Fruit fly (Drosophila melanogaster): Measurements from ENCODE around the gene TfIIB.

Gene TfIIB

DNA sequence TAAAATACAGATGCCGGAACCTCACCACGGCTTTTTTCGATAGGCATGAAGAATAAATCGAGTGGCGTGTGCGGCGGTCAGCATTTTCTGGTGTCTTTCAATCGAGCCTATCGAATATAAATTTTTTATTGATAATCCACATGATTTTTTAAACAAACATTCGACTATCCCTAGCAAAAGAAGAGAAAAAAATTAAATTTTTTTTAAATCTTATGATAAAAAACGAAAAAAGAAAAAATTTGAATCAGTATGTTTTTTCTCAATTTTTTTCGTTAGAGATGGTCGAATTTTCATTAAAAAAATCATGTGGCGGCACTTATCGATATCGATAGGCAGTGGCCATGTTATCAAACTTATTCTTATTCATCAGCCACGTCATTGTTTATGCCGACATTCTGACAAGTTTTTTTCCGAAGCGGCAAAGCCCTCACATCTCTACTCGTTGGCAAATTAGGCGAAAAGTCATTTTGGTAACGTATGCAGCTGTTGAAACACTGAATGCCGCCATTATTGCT lies 4.5 kb upstream of the TfIIB start, which contains the start of the genes SmB and KdelR (continued):
- TF ChIP-seq CG1603 (tag; optimal IDR thresholded peaks at IDR 0.05) (peak; percentile 16), Hsf (GFP tag; optimal IDR thresholded peaks at IDR 0.05) (peak; percentile 17), Scr (GFP tag; IDR thresholded peaks at IDR 0.05; ENCODE audit: partially characterized antibody) (peak; percentile 86), exex (tag; optimal IDR thresholded peaks at IDR 0.05) (peak; percentile 19), HLH4C (GFP tag; IDR thresholded peaks at IDR 0.05; ENCODE audit: partially characterized antibody) (peak; percentile 96), shn (GFP tag; optimal IDR thresholded peaks at IDR 0.05) (no peak), fd96Cb (tag; optimal IDR thresholded peaks at IDR 0.05) (no peak), Dbx (GFP tag; IDR thresholded peaks at IDR 0.05) (no peak), corto (GFP tag; optimal IDR thresholded peaks at IDR 0.05) (no peak), NFAT (GFP tag; IDR thresholded peaks at IDR 0.05) (no peak), CG8924 (tag; optimal IDR thresholded peaks at IDR 0.05) (peak; percentile 69), Ptx1 (GFP tag; IDR thresholded peaks at IDR 0.05) (no peak), bab2 (GFP tag; optimal IDR thresholded peaks at IDR 0.05) (no peak), CG8089 (GFP tag; optimal IDR thresholded peaks at IDR 0.05) (no peak), Vsx1 (GFP tag; optimal IDR thresholded peaks at IDR 0.05) (peak; percentile 69), Fer1 (GFP tag; optimal IDR thresholded peaks at IDR 0.05) (peak; percentile 33), her (GFP tag; optimal IDR thresholded peaks at IDR 0.05) (no peak), toy (GFP tag; IDR thresholded peaks at IDR 0.05) (no peak), jigr1 (GFP tag; IDR thresholded peaks at IDR 0.05) (no peak; the same call in 2 of the 3 replicates), Bteb2 (GFP tag; optimal IDR thresholded peaks at IDR 0.05) (no peak), run (tag; optimal IDR thresholded peaks at IDR 0.05) (no peak), Antp (GFP tag; optimal IDR thresholded peaks at IDR 0.05) (no peak), CG18764 (GFP tag; optimal IDR thresholded peaks at IDR 0.05) (no peak), pita (GFP tag; optimal IDR thresholded peaks at IDR 0.05) (no peak), CG6689 (GFP tag; IDR thresholded peaks at IDR 0.05) (no peak), en (GFP tag; optimal IDR thresholded peaks at IDR 0.05) (no peak), sc (optimal IDR thresholded peaks at IDR 0.05) (no peak), sc (GFP tag; optimal IDR thresholded peaks at IDR 0.05) (no peak), CG6654 (GFP tag; optimal IDR thresholded peaks at IDR 0.05) (no peak), cas (GFP tag; IDR thresholded peaks at IDR 0.05) (no peak), H2.0 (GFP tag; IDR thresholded peaks at IDR 0.05) (no peak), sug (tag; optimal IDR thresholded peaks at IDR 0.05) (peak; percentile 58), CG15514 (GFP tag; optimal IDR thresholded peaks at IDR 0.05) (peak; percentile 66), CG4404 (GFP tag; IDR thresholded peaks at IDR 0.05) (no peak), CG8281 (tag; optimal IDR thresholded peaks at IDR 0.05) (no peak), CG2202 (tag; optimal IDR thresholded peaks at IDR 0.05) (no peak), unc-4 (GFP tag; IDR thresholded peaks at IDR 0.05; ENCODE audit: partially characterized antibody) (peak; percentile 83), odd (GFP tag; optimal IDR thresholded peaks at IDR 0.05) (no peak), Bdp1 (GFP tag; optimal IDR thresholded peaks at IDR 0.05) (no peak), CG14965 (GFP tag; optimal IDR thresholded peaks at IDR 0.05; ENCODE audit: borderline replicate concordance) (no peak), CG6791 (GFP tag; IDR thresholded peaks at IDR 0.05; ENCODE audit: partially characterized antibody) (peak; percentile 77), CrebB (tag; optimal IDR thresholded peaks at IDR 0.05) (peak; percentile 15), Hey (tag; optimal IDR thresholded peaks at IDR 0.05) (no peak), al (GFP tag; IDR thresholded peaks at IDR 0.05) (no peak), gro (GFP tag; optimal IDR thresholded peaks at IDR 0.05) (no peak), sr (GFP tag; IDR thresholded peaks at IDR 0.05) (no peak), crp (GFP tag; optimal IDR thresholded peaks at IDR 0.05) (peak in 1 of 2 experiments; percentile 54), Adf1 (GFP tag; IDR thresholded peaks at IDR 0.05) (peak; percentile 18; the same call in 1 of the 2 replicates), sens (GFP tag) (peak; percentile 81), CG17912 (GFP tag; optimal IDR thresholded peaks at IDR 0.05) (no peak), CG4424 (GFP tag; optimal IDR thresholded peaks at IDR 0.05) (peak; percentile 37), CG2199 (GFP tag; IDR thresholded peaks at IDR 0.05) (no peak)
